Worm (Caenorhabditis elegans): ENCODE measurements around the gene gei-13.

The gei-13 gene

ce11 chrIII:9600645-9601044 is 36.3 kb downstream of the gei-13 start, which contains the start of gene F58A4.2:
Gene F58A4.2, minus strand, starts transcription at chrIII:9600745.
- TF ChIP-seq egl-27 (tag; optimal IDR thresholded peaks at IDR 0.05): no peak
- no peak for TF ChIP-seq snpc-4 (tag; optimal IDR thresholded peaks at IDR 0.05)
- TF ChIP-seq unc-86 (tag; optimal IDR thresholded peaks at IDR 0.05): no peak
- peak in 1 of 2 experiments; percentile 79 for TF ChIP-seq efl-1 (optimal IDR thresholded peaks at IDR 0.05)
- TF ChIP-seq efl-1 (GFP tag; optimal IDR thresholded peaks at IDR 0.05 in 1 of 2): peak in 1 of 2 experiments; percentile 19
- no peak for TF ChIP-seq grh-1 (GFP tag; IDR thresholded peaks at IDR 0.05)
- no peak for TF ChIP-seq nhr-11 (tag; optimal IDR thresholded peaks at IDR 0.05)
- TF ChIP-seq nhr-20 (tag; optimal IDR thresholded peaks at IDR 0.05): no peak
- no peak for TF ChIP-seq nhr-71 (tag; optimal IDR thresholded peaks at IDR 0.05)

ce11 chrIII:9598168-9598567 is 38.7 kb downstream of the gei-13 start, which contains the start of gene F58A4.1:
Gene F58A4.1, plus strand, starts transcription at chrIII:9598468.
- TF ChIP-seq F16B12.6 (tag; optimal IDR thresholded peaks at IDR 0.05) (no peak), nhr-11 (tag; optimal IDR thresholded peaks at IDR 0.05) (no peak), fos-1 (tag; optimal IDR thresholded peaks at IDR 0.05) (no peak), fkh-4 (tag; optimal IDR thresholded peaks at IDR 0.05; ENCODE audit: borderline replicate concordance) (no peak), lin-15B (tag; optimal IDR thresholded peaks at IDR 0.05) (no peak), nhr-90 (tag; optimal IDR thresholded peaks at IDR 0.05; ENCODE audit: poor library complexity) (no peak), ztf-11 (tag; optimal IDR thresholded peaks at IDR 0.05) (no peak), lin-14 (GFP tag; optimal IDR thresholded peaks at IDR 0.05) (no peak), unc-86 (tag; optimal IDR thresholded peaks at IDR 0.05) (no peak), skn-1 (tag; optimal IDR thresholded peaks at IDR 0.05) (no peak), elt-3 (tag; optimal IDR thresholded peaks at IDR 0.05) (no peak), sup-37 (GFP tag; optimal IDR thresholded peaks at IDR 0.05) (no peak), ama-1 (optimal IDR thresholded peaks at IDR 0.05) (no peak), nhr-12 (tag; optimal IDR thresholded peaks at IDR 0.05) (no peak), vab-15 (tag; optimal IDR thresholded peaks at IDR 0.05) (no peak), irx-1 (tag; optimal IDR thresholded peaks at IDR 0.05) (no peak), zip-4 (GFP tag; optimal IDR thresholded peaks at IDR 0.05) (no peak), mab-9 (GFP tag; IDR thresholded peaks at IDR 0.05) (no peak), efl-3 (GFP tag; optimal IDR thresholded peaks at IDR 0.05) (no peak)

ce11 chrIII:9597044-9597443 is 39.9 kb downstream of the gei-13 start, which contains the start of gene C48B4.12:
Gene C48B4.12, plus strand, starts transcription at chrIII:9597344.
- TF ChIP-seq snpc-4 (tag; optimal IDR thresholded peaks at IDR 0.05): no peak
- no peak for TF ChIP-seq efl-1 (optimal IDR thresholded peaks at IDR 0.05)
- no peak for TF ChIP-seq efl-1 (GFP tag; optimal IDR thresholded peaks at IDR 0.05 in 1 of 2)
- TF ChIP-seq C04F5.9 (tag; optimal IDR thresholded peaks at IDR 0.05): no peak
- TF ChIP-seq egl-27 (tag; optimal IDR thresholded peaks at IDR 0.05): no peak
- no peak for TF ChIP-seq ztf-4 (tag; optimal IDR thresholded peaks at IDR 0.05)
- no peak for TF ChIP-seq nhr-237 (tag; optimal IDR thresholded peaks at IDR 0.05)
- no peak for TF ChIP-seq mdl-1 (tag; optimal IDR thresholded peaks at IDR 0.05)
- TF ChIP-seq isw-1 (GFP tag; IDR thresholded peaks at IDR 0.05): no peak
- no peak for TF ChIP-seq snu-23 (GFP tag; optimal IDR thresholded peaks at IDR 0.05)
- no peak for TF ChIP-seq fos-1 (tag; optimal IDR thresholded peaks at IDR 0.05)
- no peak for TF ChIP-seq lin-35 (GFP tag; optimal IDR thresholded peaks at IDR 0.05)
- no peak for TF ChIP-seq elt-3 (tag; optimal IDR thresholded peaks at IDR 0.05)
- TF ChIP-seq irx-1 (tag; optimal IDR thresholded peaks at IDR 0.05): no peak
- no peak for TF ChIP-seq ets-5 (GFP tag; IDR thresholded peaks at IDR 0.05)
- no peak for TF ChIP-seq hlh-17 (GFP tag; optimal IDR thresholded peaks at IDR 0.05; ENCODE audit: borderline replicate concordance)
- no peak for TF ChIP-seq ceh-63 (GFP tag; optimal IDR thresholded peaks at IDR 0.05)
- no peak for TF ChIP-seq ces-1 (GFP tag; optimal IDR thresholded peaks at IDR 0.05)
- no peak for TF ChIP-seq ceh-88 (GFP tag; IDR thresholded peaks at IDR 0.05)

- TF ChIP-seq nhr-11 (tag; optimal IDR thresholded peaks at IDR 0.05) (no peak), nhr-19 (GFP tag; conservative IDR thresholded peaks at IDR 0.05) (no peak), ztf-11 (tag; optimal IDR thresholded peaks at IDR 0.05) (no peak), lsy-2 (tag; optimal IDR thresholded peaks at IDR 0.05) (no peak), aly-2 (tag; optimal IDR thresholded peaks at IDR 0.05) (no peak), nhr-71 (tag; optimal IDR thresholded peaks at IDR 0.05) (no peak), nhr-47 (tag; optimal IDR thresholded peaks at IDR 0.05) (no peak), blmp-1 (tag; optimal IDR thresholded peaks at IDR 0.05) (no peak), efl-3 (GFP tag; optimal IDR thresholded peaks at IDR 0.05) (no peak)
These were observed 41.4 kb downstream of the gei-13 start, which contains the start of gene rom-2 for ce11 chrIII:9595563-9595962. Gene rom-2, minus strand, starts transcription at chrIII:9595663.
